Fruit fly (Drosophila melanogaster): ENCODE measurements around the gene Hibch.

Hibch gene

dm6 chr3R:15356645-15357431, at the start of gene Hibch, which contains the start of gene Atg4b (continued):
- TF ChIP-seq Asciz (GFP tag; optimal IDR thresholded peaks at IDR 0.05) (no peak), trem (tag; optimal IDR thresholded peaks at IDR 0.05) (peak; percentile 87), CG9609 (GFP tag; optimal IDR thresholded peaks at IDR 0.05) (peak; percentile 1), GATAe (GFP tag; conservative IDR thresholded peaks at IDR 0.05) (peak; percentile 39; the same call in 1 of the 2 replicates), Hr39 (optimal IDR thresholded peaks at IDR 0.05) (no peak), CG17912 (GFP tag; optimal IDR thresholded peaks at IDR 0.05) (no peak), schlank (tag; optimal IDR thresholded peaks at IDR 0.05) (peak; percentile 18), CG14860 (GFP tag; IDR thresholded peaks at IDR 0.05; ENCODE audit: partially characterized antibody) (no peak), klu (GFP tag; IDR thresholded peaks at IDR 0.05) (peak; percentile 87), MESR4 (GFP tag; optimal IDR thresholded peaks at IDR 0.05) (peak; percentile 79), HLHmδ (GFP tag; optimal IDR thresholded peaks at IDR 0.05) (no peak), CG3065 (GFP tag; optimal IDR thresholded peaks at IDR 0.05) (peak; percentile 53), CG15514 (GFP tag; optimal IDR thresholded peaks at IDR 0.05) (peak; percentile 84), dimm (GFP tag; IDR thresholded peaks at IDR 0.05) (0 out of 2 replicates have a peak, but pooled peaks have one; percentile 30), prd (optimal IDR thresholded peaks at IDR 0.05) (no peak), prd (GFP tag; IDR thresholded peaks at IDR 0.05) (peak; percentile 89), CG9932 (GFP tag; IDR thresholded peaks at IDR 0.05) (peak; percentile 94), Max (GFP tag; optimal IDR thresholded peaks at IDR 0.05) (peak; percentile 89), CG18011 (GFP tag; optimal IDR thresholded peaks at IDR 0.05) (peak; percentile 58), CG5245 (GFP tag; optimal IDR thresholded peaks at IDR 0.05) (peak; percentile 70), HLH54F (GFP tag; optimal IDR thresholded peaks at IDR 0.05) (peak; percentile 40), HHEX (GFP tag; optimal IDR thresholded peaks at IDR 0.05) (peak; percentile 81), CG8359 (GFP tag; optimal IDR thresholded peaks at IDR 0.05; ENCODE audit: borderline replicate concordance) (peak; percentile 52), Atf-2 (GFP tag; optimal IDR thresholded peaks at IDR 0.05) (no peak), lab (GFP tag; optimal IDR thresholded peaks at IDR 0.05) (no peak), CG42726 (GFP tag; IDR thresholded peaks at IDR 0.05; ENCODE audit: partially characterized antibody) (peak; percentile 64), Blimp-1 (GFP tag; optimal IDR thresholded peaks at IDR 0.05) (peak; percentile 76), Sox100B (GFP tag; optimal IDR thresholded peaks at IDR 0.05) (no peak), Adf1 (GFP tag; IDR thresholded peaks at IDR 0.05) (peak; percentile 43; the same call in 1 of the 2 replicates), corto (GFP tag; optimal IDR thresholded peaks at IDR 0.05) (no peak), CG14667 (GFP tag; IDR thresholded peaks at IDR 0.05) (peak; percentile 75), CG2202 (tag; optimal IDR thresholded peaks at IDR 0.05) (peak; percentile 48), shn (GFP tag; optimal IDR thresholded peaks at IDR 0.05) (no peak), toy (GFP tag; IDR thresholded peaks at IDR 0.05) (peak; percentile 50; the same call in 1 of the 2 replicates), CG11085 (GFP tag; IDR thresholded peaks at IDR 0.05) (peak; percentile 82), CG13287 (GFP tag; IDR thresholded peaks at IDR 0.05; ENCODE audit: partially characterized antibody) (peak; percentile 14; the same call in 1 of the 2 replicates), pan (optimal IDR thresholded peaks at IDR 0.05) (no peak), pan (GFP tag; optimal IDR thresholded peaks at IDR 0.05 in 1 of 2, IDR thresholded peaks at IDR 0.05 in 1 of 2) (peak in 1 of 2 experiments; percentile 83), CG7372 (GFP tag; IDR thresholded peaks at IDR 0.05) (peak; percentile 84), Sry-δ (GFP tag; optimal IDR thresholded peaks at IDR 0.05) (peak; percentile 8), CG14710 (tag; optimal IDR thresholded peaks at IDR 0.05) (peak; percentile 91), CG2199 (GFP tag; IDR thresholded peaks at IDR 0.05) (no peak), CG8290 (GFP tag; optimal IDR thresholded peaks at IDR 0.05) (no peak), CG8290 (tag; optimal IDR thresholded peaks at IDR 0.05) (peak; percentile 48 to 54), aop (GFP tag; IDR thresholded peaks at IDR 0.05) (peak; percentile 97), CG8281 (tag; optimal IDR thresholded peaks at IDR 0.05) (no peak), fd96Cb (tag; optimal IDR thresholded peaks at IDR 0.05) (peak; percentile 82), CG31388 (GFP tag; optimal IDR thresholded peaks at IDR 0.05) (peak; percentile 54), chinmo (GFP tag; IDR thresholded peaks at IDR 0.05; ENCODE audit: partially characterized antibody) (no peak)
